Fruit fly (Drosophila melanogaster) whole organism, pupa: Measurements from ENCODE around the gene Vps8.

ENCODE experiments used
- CG10348 ChIP-seq: fragments of 200-800 bp; sonication (Bioruptor generic); IDR thresholded peaks from 2 replicates; pipeline ENCODE4 v1.3.6; 2022; ENCODE audit warnings: missing biosample characterization, missing genetic modification characterization
- CG12605 ChIP-seq: fragments of 200-800 bp; sonication (Bioruptor generic); IDR thresholded peaks from 2 replicates; pipeline ENCODE4 v1.3.6; 2022; ENCODE audit warnings: missing biosample characterization, missing genetic modification characterization
- CG13204 ChIP-seq: fragments of 200-800 bp; sonication (Bioruptor generic); optimal IDR thresholded peaks from 2 replicates; lab custom pipeline; 2018; ENCODE audit warnings: missing biosample characterization, mild to moderate bottlenecking, missing genetic modification characterization, moderate library complexity
- CG14655 ChIP-seq: fragments of 200-800 bp; sonication (Bioruptor generic); optimal IDR thresholded peaks from 3 replicates; lab custom pipeline; 2017; ENCODE audit warnings: mild to moderate bottlenecking, missing biosample characterization, missing genetic modification reagents, missing genetic modification characterization
- CG15710 ChIP-seq: fragments of 200-800 bp; sonication (Bioruptor generic); optimal IDR thresholded peaks from 2 replicates; lab custom pipeline; 2018; ENCODE audit warnings: missing biosample characterization, mild to moderate bottlenecking, missing genetic modification characterization, moderate library complexity
- CG17806 ChIP-seq: fragments of 200-800 bp; sonication (Bioruptor generic); optimal IDR thresholded peaks from 2 replicates; lab custom pipeline; 2018; ENCODE audit warnings: missing biosample characterization, mild to moderate bottlenecking, missing genetic modification characterization, moderate library complexity
- CG32121 ChIP-seq: fragments of 200-800 bp; sonication (Bioruptor generic); IDR thresholded peaks from 2 replicates; pipeline ENCODE4 v1.3.6; 2022; ENCODE audit warnings: missing biosample characterization, missing genetic modification characterization
- CG34367 ChIP-seq: fragments of 200-800 bp; sonication (Bioruptor generic); optimal IDR thresholded peaks from 2 replicates; lab custom pipeline; 2018; ENCODE audit warnings: missing biosample characterization, mild to moderate bottlenecking, missing genetic modification characterization
- CG4496 ChIP-seq: fragments of 200-800 bp; sonication (Bioruptor generic); IDR thresholded peaks from 3 replicates; pipeline ENCODE4 v1.3.6; 2022; ENCODE audit warnings: missing biosample characterization, missing genetic modification characterization
- CG8159 ChIP-seq: fragments of 200-800 bp; sonication (Bioruptor generic); optimal IDR thresholded peaks from 3 replicates; lab custom pipeline; 2018; ENCODE audit warnings: missing biosample characterization, mild to moderate bottlenecking, missing genetic modification characterization, moderate library complexity
- CG8301 ChIP-seq: fragments of 200-800 bp; sonication (Bioruptor generic); optimal IDR thresholded peaks from 2 replicates; lab custom pipeline; 2018; ENCODE audit warnings: missing biosample characterization, mild to moderate bottlenecking, missing genetic modification characterization
- CG9948 ChIP-seq: fragments of 200-800 bp; sonication (Bioruptor generic); optimal IDR thresholded peaks from 2 replicates; lab custom pipeline; 2018; ENCODE audit warnings: missing biosample characterization, mild to moderate bottlenecking, missing genetic modification characterization, moderate library complexity
- D1 ChIP-seq: fragments of 200-800 bp; sonication (Bioruptor generic); optimal IDR thresholded peaks from 2 replicates; lab custom pipeline; 2018; ENCODE audit warnings: missing biosample characterization, mild to moderate bottlenecking, missing genetic modification characterization, moderate library complexity
- EcR ChIP-seq: fragments of 200-800 bp; sonication (Bioruptor generic); optimal IDR thresholded peaks from 3 replicates; lab custom pipeline; 2019; ENCODE audit warnings: missing biosample characterization, missing genetic modification characterization, mild to moderate bottlenecking, moderate library complexity, missing genetic modification reagents
- Ets98B ChIP-seq: fragments of 200-800 bp; sonication (Bioruptor generic); IDR thresholded peaks from 2 replicates; pipeline ENCODE4 v1.3.6; 2022; ENCODE audit warnings: missing biosample characterization, missing genetic modification characterization
- Pif1A ChIP-seq: fragments of 200-800 bp; sonication (Bioruptor generic); optimal IDR thresholded peaks from 3 replicates; lab custom pipeline; 2016; ENCODE audit warnings: missing biosample characterization, missing genetic modification characterization
- Pif1B ChIP-seq: fragments of 200-800 bp; sonication (Bioruptor generic); optimal IDR thresholded peaks from 3 replicates; lab custom pipeline; 2016; ENCODE audit warnings: missing biosample characterization, missing genetic modification characterization
- Snoo ChIP-seq: fragments of 200-800 bp; sonication (Bioruptor generic); optimal IDR thresholded peaks from 3 replicates; lab custom pipeline; 2017; ENCODE audit warnings: missing biosample characterization, mild to moderate bottlenecking, missing genetic modification characterization, inconsistent platforms
- fd96Ca ChIP-seq: fragments of 200-800 bp; sonication (Bioruptor generic); IDR thresholded peaks from 3 replicates; pipeline ENCODE4 v1.3.6; 2022; ENCODE audit warnings: missing biosample characterization, missing genetic modification characterization
- gl ChIP-seq: fragments of 200-800 bp; sonication (Bioruptor generic); optimal IDR thresholded peaks from 2 replicates; lab custom pipeline; 2018; ENCODE audit warnings: missing biosample characterization, mild to moderate bottlenecking, missing genetic modification characterization
- rn ChIP-seq: fragments of 200-800 bp; sonication (Bioruptor generic); IDR thresholded peaks from 2 replicates; pipeline ENCODE4 v1.3.6; 2022; ENCODE audit warnings: missing biosample characterization, missing genetic modification characterization

The Vps8 gene

dm6 chr3L:6494928-6495806, at the start of gene Vps8, which contains the start of gene sfl:
Gene Vps8, minus strand, starts transcription at chr3L:6495297.
Gene sfl, plus strand, starts transcription at chr3L:6495680.
- TF ChIP-seq CG13204 (no peak), CG12605 (no peak), CG32121 (GFP tag; lab: Robert Waterston, UW) (no peak), CG17806 (no peak), CG9948 (tag; lab: Kevin White, UChicago) (no peak), D1 (tag; lab: Kevin White, UChicago) (no peak), CG15710 (tag; lab: Kevin White, UChicago) (no peak), Ets98B (GFP tag; lab: Robert Waterston, UW) (peak; percentile 5; the same call in 1 of the 2 replicates), CG34367 (tag; lab: Kevin White, UChicago) (no peak), CG8159 (peak; percentile 52), EcR (GFP tag; lab: Kevin White, UChicago) (no peak), CG4496 (GFP tag; lab: Robert Waterston, UW) (peak; percentile 60; the same call in 2 of the 3 replicates), Snoo (tag; lab: Kevin White, UChicago) (no peak), Pif1A (GFP tag; lab: Kevin White, UChicago) (peak; percentile 3)

DNA sequence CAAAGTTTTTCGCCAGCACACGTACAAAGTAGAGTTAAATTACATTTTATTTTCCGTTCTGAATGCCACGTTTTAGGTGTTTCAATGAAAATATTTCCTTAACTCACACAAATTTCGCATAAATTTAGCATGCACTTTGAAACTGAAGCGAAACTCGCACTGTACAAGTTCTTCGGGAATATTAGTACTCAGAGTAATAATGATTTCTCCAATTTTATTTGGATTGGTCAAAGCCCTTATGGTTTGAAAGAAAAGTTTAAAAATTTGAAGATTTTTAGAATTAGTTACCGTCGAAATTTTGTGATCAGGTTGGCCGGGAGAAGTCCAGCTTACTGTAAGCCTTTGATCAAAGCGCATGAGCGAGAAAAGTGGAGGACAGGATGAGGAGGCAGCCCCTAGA, 35.3 kb upstream of the Vps8 start, which contains the start of gene betaTub65B:
betaTub65B (plus strand) TSS at position 301 of the 400 bp plus-strand sequence.
- TF ChIP-seq CG10348 (GFP tag; lab: Robert Waterston, UW): no peak
- no peak for TF ChIP-seq CG12605
- no peak for TF ChIP-seq Snoo (tag; lab: Kevin White, UChicago)
- TF ChIP-seq CG34367 (tag; lab: Kevin White, UChicago): no peak
- TF ChIP-seq Ets98B (GFP tag; lab: Robert Waterston, UW): no peak
- TF ChIP-seq CG9948 (tag; lab: Kevin White, UChicago): no peak
- TF ChIP-seq CG15710 (tag; lab: Kevin White, UChicago): no peak
- TF ChIP-seq fd96Ca (GFP tag; lab: Robert Waterston, UW): no peak
- TF ChIP-seq CG14655 (GFP tag; lab: Kevin White, UChicago): no peak
- TF ChIP-seq Pif1B (GFP tag; lab: Kevin White, UChicago): no peak
- TF ChIP-seq, all 21 proteins: peak for 0

- TF ChIP-seq CG8159 (no peak), CG14655 (GFP tag; lab: Kevin White, UChicago) (peak; percentile 6), rn (GFP tag; lab: Robert Waterston, UW) (no peak), CG8301 (tag; lab: Kevin White, UChicago) (no peak), Snoo (tag; lab: Kevin White, UChicago) (no peak), CG4496 (GFP tag; lab: Robert Waterston, UW) (0 out of 3 replicates have a peak, but pooled peaks have one; percentile 12), CG12605 (no peak), fd96Ca (GFP tag; lab: Robert Waterston, UW) (no peak), Ets98B (GFP tag; lab: Robert Waterston, UW) (0 out of 2 replicates have a peak, but pooled peaks have one; percentile 11)
These were observed 27.7 kb upstream of the Vps8 start for dm6 chr3L:6522785-6523184.

DNA sequence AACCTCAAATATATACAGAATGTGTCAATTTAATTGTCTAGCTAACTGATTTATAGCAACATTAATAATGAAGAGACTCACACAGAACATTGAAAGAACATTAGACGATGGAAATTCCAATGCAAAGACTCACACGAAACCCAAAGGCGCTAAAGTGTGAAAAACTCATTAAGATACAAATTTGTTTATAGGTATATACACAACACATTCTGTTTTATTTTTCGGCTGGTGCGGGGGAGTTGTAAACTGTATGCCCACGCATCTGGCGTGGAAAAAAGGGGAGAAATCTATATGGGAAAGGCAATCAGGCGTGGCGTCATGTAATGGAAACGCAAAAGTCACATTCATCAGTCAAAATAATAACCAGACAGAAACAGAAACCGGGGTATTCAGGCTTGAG, 24.6 kb upstream of the Vps8 start:
- TF ChIP-seq Ets98B (GFP tag; lab: Robert Waterston, UW): no peak
- no peak for TF ChIP-seq CG4496 (GFP tag; lab: Robert Waterston, UW)
- no peak for TF ChIP-seq CG14655 (GFP tag; lab: Kevin White, UChicago)
- TF ChIP-seq CG13204: no peak
- no peak for TF ChIP-seq CG12605
- no peak for TF ChIP-seq Snoo (tag; lab: Kevin White, UChicago)
- TF ChIP-seq Pif1B (GFP tag; lab: Kevin White, UChicago): no peak
- TF ChIP-seq, all 21 proteins: peak for 0

- TF ChIP-seq gl (tag; lab: Kevin White, UChicago): no peak
- no peak for TF ChIP-seq Ets98B (GFP tag; lab: Robert Waterston, UW)
- TF ChIP-seq Snoo (tag; lab: Kevin White, UChicago): no peak
- TF ChIP-seq CG17806: no peak
- TF ChIP-seq rn (GFP tag; lab: Robert Waterston, UW): no peak
- no peak for TF ChIP-seq CG9948 (tag; lab: Kevin White, UChicago)
- no peak for TF ChIP-seq CG8301 (tag; lab: Kevin White, UChicago)
- TF ChIP-seq CG13204: no peak
- TF ChIP-seq CG34367 (tag; lab: Kevin White, UChicago): no peak
- no peak for TF ChIP-seq CG10348 (GFP tag; lab: Robert Waterston, UW)
- no peak for TF ChIP-seq CG14655 (GFP tag; lab: Kevin White, UChicago)
- TF ChIP-seq CG12605: no peak
- no peak for TF ChIP-seq CG8159
- no peak for TF ChIP-seq EcR (GFP tag; lab: Kevin White, UChicago)
- no peak for TF ChIP-seq Pif1B (GFP tag; lab: Kevin White, UChicago)
- TF ChIP-seq CG15710 (tag; lab: Kevin White, UChicago): no peak
- no peak for TF ChIP-seq fd96Ca (GFP tag; lab: Robert Waterston, UW)
- TF ChIP-seq Pif1A (GFP tag; lab: Kevin White, UChicago): no peak
- no peak for TF ChIP-seq CG4496 (GFP tag; lab: Robert Waterston, UW)
- TF ChIP-seq D1 (tag; lab: Kevin White, UChicago): no peak
These were observed 21.8 kb upstream of the Vps8 start for dm6 chr3L:6516901-6517300.
